Fruit fly (Drosophila melanogaster): ENCODE data around the gene Elp1.

Elp1 gene

DNA sequence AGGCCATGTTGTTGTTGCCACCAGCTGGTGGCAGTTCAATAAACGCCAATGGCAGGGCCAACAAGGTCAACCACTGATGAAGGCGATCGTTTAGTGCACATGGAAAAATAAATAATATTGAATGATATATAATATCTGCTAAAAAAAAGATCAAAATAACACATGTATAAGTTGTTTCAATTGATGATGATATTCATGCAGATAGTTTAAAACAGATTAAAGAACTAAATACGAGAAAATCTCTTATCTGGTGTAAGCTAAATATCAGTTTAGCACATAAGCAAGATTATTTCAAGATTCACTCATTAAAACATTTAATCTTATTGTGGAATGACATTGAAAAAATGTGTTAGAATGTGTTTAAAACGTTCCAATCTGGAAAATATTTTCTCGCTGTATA is 12.7 kb downstream of the Elp1 start (continued):
- no peak for TF ChIP-seq CG10431 (GFP tag; optimal IDR thresholded peaks at IDR 0.05)
- TF ChIP-seq CG2202 (tag; optimal IDR thresholded peaks at IDR 0.05) = no peak
- TF ChIP-seq gsb (GFP tag; IDR thresholded peaks at IDR 0.05) = no peak
- no peak for TF ChIP-seq TFAM (GFP tag; optimal IDR thresholded peaks at IDR 0.05)
- TF ChIP-seq nerfin-2 (GFP tag; IDR thresholded peaks at IDR 0.05; ENCODE audit: partially characterized antibody) = no peak
- no peak for TF ChIP-seq Ets65A (GFP tag)
- TF ChIP-seq Mad (GFP tag; optimal IDR thresholded peaks at IDR 0.05) = no peak
- TF ChIP-seq Spps (tag; optimal IDR thresholded peaks at IDR 0.05) = no peak
- no peak for TF ChIP-seq Mes4 (GFP tag; optimal IDR thresholded peaks at IDR 0.05)
- peak; percentile 25 for TF ChIP-seq org-1 (GFP tag; optimal IDR thresholded peaks at IDR 0.05)
- no peak for TF ChIP-seq CG3726 (GFP tag; IDR thresholded peaks at IDR 0.05)
- TF ChIP-seq CG31224 (GFP tag; IDR thresholded peaks at IDR 0.05) = no peak
- no peak for TF ChIP-seq CG3065 (GFP tag; optimal IDR thresholded peaks at IDR 0.05)
- peak; percentile 62 for TF ChIP-seq grau (tag; optimal IDR thresholded peaks at IDR 0.05)
- TF ChIP-seq amos (GFP tag; IDR thresholded peaks at IDR 0.05; ENCODE audit: partially characterized antibody) = no peak
- TF ChIP-seq ash1 (GFP tag; optimal IDR thresholded peaks at IDR 0.05) = no peak
- no peak for TF ChIP-seq sna (GFP tag; IDR thresholded peaks at IDR 0.05; ENCODE audit: partially characterized antibody)
- TF ChIP-seq Dll (GFP tag; IDR thresholded peaks at IDR 0.05; ENCODE audit: partially characterized antibody) = no peak
- no peak for TF ChIP-seq unc-4 (GFP tag; IDR thresholded peaks at IDR 0.05; ENCODE audit: partially characterized antibody)
- no peak for TF ChIP-seq bab2 (GFP tag; optimal IDR thresholded peaks at IDR 0.05)
- TF ChIP-seq D19A (tag; optimal IDR thresholded peaks at IDR 0.05) = peak; percentile 50
- no peak for TF ChIP-seq BEAF-32 (GFP tag; optimal IDR thresholded peaks at IDR 0.05)
- peak; percentile 26 for TF ChIP-seq BtbVII (GFP tag; optimal IDR thresholded peaks at IDR 0.05)
- TF ChIP-seq Antp (GFP tag; optimal IDR thresholded peaks at IDR 0.05) = no peak
- no peak for TF ChIP-seq seq (GFP tag; IDR thresholded peaks at IDR 0.05)
- TF ChIP-seq Deaf1 (tag; optimal IDR thresholded peaks at IDR 0.05) = peak; percentile 12
- peak; percentile 32 for TF ChIP-seq PHDP (tag; optimal IDR thresholded peaks at IDR 0.05)
- no peak for TF ChIP-seq CG8089 (GFP tag; optimal IDR thresholded peaks at IDR 0.05)
- no peak for TF ChIP-seq CG12155 (GFP tag; optimal IDR thresholded peaks at IDR 0.05)
- no peak for TF ChIP-seq stwl (tag; optimal IDR thresholded peaks at IDR 0.05)
- no peak for TF ChIP-seq Chrac-16 (GFP tag; optimal IDR thresholded peaks at IDR 0.05)
- TF ChIP-seq CG8924 (tag; optimal IDR thresholded peaks at IDR 0.05) = peak; percentile 69
- TF ChIP-seq CG6813 (GFP tag; optimal IDR thresholded peaks at IDR 0.05) = no peak
- peak; percentile 64 for TF ChIP-seq CG9437 (GFP tag; optimal IDR thresholded peaks at IDR 0.05)
- no peak for TF ChIP-seq Hr39 (optimal IDR thresholded peaks at IDR 0.05)
- no peak for TF ChIP-seq MBD-R2 (GFP tag; IDR thresholded peaks at IDR 0.05)
- no peak for TF ChIP-seq zf30C (GFP tag; optimal IDR thresholded peaks at IDR 0.05)
- no peak for TF ChIP-seq CG17568 (GFP tag; optimal IDR thresholded peaks at IDR 0.05)
- TF ChIP-seq CG4404 (GFP tag; IDR thresholded peaks at IDR 0.05) = no peak
- TF ChIP-seq CG30020 (tag; optimal IDR thresholded peaks at IDR 0.05) = no peak
- TF ChIP-seq corto (GFP tag; optimal IDR thresholded peaks at IDR 0.05) = no peak
- 0 out of 3 replicates have a peak, but pooled peaks have one; percentile 22 for TF ChIP-seq Mrtf (GFP tag; IDR thresholded peaks at IDR 0.05)
- no peak for TF ChIP-seq CG8765 (GFP tag; IDR thresholded peaks at IDR 0.05)
- TF ChIP-seq disco-r (GFP tag; optimal IDR thresholded peaks at IDR 0.05) = no peak
- no peak for TF ChIP-seq Bteb2 (GFP tag; optimal IDR thresholded peaks at IDR 0.05)
- TF ChIP-seq E2f1 (GFP tag; IDR thresholded peaks at IDR 0.05) = no peak
- no peak for TF ChIP-seq CG18764 (GFP tag; optimal IDR thresholded peaks at IDR 0.05)
- TF ChIP-seq CG8388 (GFP tag; optimal IDR thresholded peaks at IDR 0.05) = peak; percentile 34
- TF ChIP-seq Dip3 (GFP tag; optimal IDR thresholded peaks at IDR 0.05) = no peak
- no peak for TF ChIP-seq grn (GFP tag; optimal IDR thresholded peaks at IDR 0.05)
- peak; percentile 82 for TF ChIP-seq dmrt99B (tag; optimal IDR thresholded peaks at IDR 0.05)
- peak; percentile 66 for TF ChIP-seq sd (tag; optimal IDR thresholded peaks at IDR 0.05)
